Worm (Caenorhabditis elegans) whole organism, L1 larva: Measurements from ENCODE around the gene npp-20.

Experiments
- ceh-8 ChIP-seq: fragments of 200-800 bp; sonication (Bioruptor generic); optimal IDR thresholded peaks from 2 replicates; lab custom pipeline; 2018; ENCODE audit warnings: mild to moderate bottlenecking, missing genetic modification characterization, moderate library complexity, missing compliant biosample characterization
- jun-1 ChIP-seq: fragments of 150-350 bp; optimal IDR thresholded peaks from 2 replicates; lab custom pipeline; 2014; ENCODE audit warnings: missing biosample characterization, missing genetic modification reagents, missing genetic modification characterization
- mdl-1 ChIP-seq, 2 experiments: fragments of 150-350 bp; optimal IDR thresholded peaks; 2 replicates each; lab custom pipeline; 2014 to 2017; ENCODE audit warnings: missing biosample characterization in 2 of 2, missing genetic modification characterization in 2 of 2, inconsistent platforms in 1 of 2
- nhr-237 ChIP-seq: fragments of 150-350 bp; optimal IDR thresholded peaks from 2 replicates; lab custom pipeline; 2014; ENCODE audit warnings: missing biosample characterization, missing genetic modification characterization
- nhr-76 ChIP-seq: sonication (generic microtip); optimal IDR thresholded peaks from 2 replicates; lab custom pipeline; 2017; ENCODE audit warnings: missing biosample characterization, missing genetic modification characterization
- nhr-85 ChIP-seq: sonication (generic microtip); peaks from one replicate; lab custom pipeline; 2016; ENCODE audit warnings: missing genetic modification characterization, inconsistent platforms, missing compliant biosample characterization
- unc-62 ChIP-seq: fragments of 150-350 bp; optimal IDR thresholded peaks from 2 replicates; lab custom pipeline; 2014; ENCODE audit warnings: missing biosample characterization, missing genetic modification reagents, missing genetic modification characterization

ce11 chrIV:1465462-1465861 lies 30.4 kb downstream of the npp-20 start:
- TF ChIP-seq nhr-85 (tag; lab: Kevin White, UChicago) (no peak), jun-1 (tag; lab: Kevin White, UChicago) (no peak), unc-62 (GFP tag; lab: Kevin White, UChicago) (no peak), ceh-8 (GFP tag; lab: Kevin White, UChicago) (no peak), nhr-237 (no peak), nhr-76 (tag; lab: Kevin White, UChicago) (no peak), mdl-1 (tag; optimal IDR thresholded peaks at IDR 0.05; lab: Kevin White, UChicago) (no peak)
